Fruit fly (Drosophila melanogaster) whole organism, embryonic: ENCODE data around the gene Ubc4.
A peak's percentile ranks its signal among the peaks of the same experiment; 100 is the strongest.

Experiments
- Aef1 ChIP-seq: fragments of 200-800 bp; sonication (Bioruptor generic); IDR thresholded peaks from 3 replicates; pipeline ENCODE4 v1.3.6; 2022; ENCODE audit warnings: missing biosample characterization, missing genetic modification characterization
- BEAF-32 ChIP-seq: fragments of 200-800 bp; sonication (Bioruptor generic); optimal IDR thresholded peaks from 3 replicates; lab custom pipeline; 2017; ENCODE audit warnings: missing biosample characterization, missing genetic modification characterization, mild to moderate bottlenecking, moderate library complexity, missing genetic modification reagents
- CG10979 ChIP-seq: fragments of 200-800 bp; sonication (Bioruptor generic); optimal IDR thresholded peaks from 2 replicates; lab custom pipeline; 2018; ENCODE audit warnings: missing biosample characterization, mild to moderate bottlenecking, missing genetic modification characterization, moderate library complexity
- CG12236 ChIP-seq: fragments of 200-800 bp; sonication (Bioruptor generic); optimal IDR thresholded peaks from 2 replicates; lab custom pipeline; 2016; ENCODE audit warnings: missing biosample characterization, missing genetic modification characterization
- CG12391 ChIP-seq: fragments of 200-800 bp; sonication (Bioruptor generic); optimal IDR thresholded peaks from 3 replicates; lab custom pipeline; 2018; ENCODE audit warnings: missing biosample characterization, mild to moderate bottlenecking, missing genetic modification characterization, moderate library complexity
- CG12744 ChIP-seq: fragments of 200-800 bp; sonication (Bioruptor generic); optimal IDR thresholded peaks from 2 replicates; lab custom pipeline; 2016; ENCODE audit warnings: missing biosample characterization, missing genetic modification characterization
- CG13296 ChIP-seq: fragments of 200-800 bp; sonication (Bioruptor generic); optimal IDR thresholded peaks from 3 replicates; lab custom pipeline; 2018; ENCODE audit warnings: missing biosample characterization, mild to moderate bottlenecking, missing genetic modification characterization
- CG14860 ChIP-seq: fragments of 200-800 bp; sonication (Bioruptor generic); IDR thresholded peaks from 3 replicates; pipeline ENCODE4 v1.3.6; 2022; ENCODE audit warnings: missing biosample characterization, missing genetic modification characterization; ENCODE audit not compliant: partially characterized antibody
- CG15479 ChIP-seq: fragments of 200-800 bp; sonication (Bioruptor generic); optimal IDR thresholded peaks from 3 replicates; lab custom pipeline; 2019; ENCODE audit warnings: missing biosample characterization, mild to moderate bottlenecking, missing genetic modification characterization, moderate library complexity
- CG17568 ChIP-seq: fragments of 200-800 bp; sonication (Bioruptor generic); optimal IDR thresholded peaks from 2 replicates; lab custom pipeline; 2018; ENCODE audit warnings: missing biosample characterization, mild to moderate bottlenecking, missing genetic modification characterization, moderate library complexity
- CG18262 ChIP-seq: fragments of 200-800 bp; optimal IDR thresholded peaks from 3 replicates; lab custom pipeline; 2019; ENCODE audit warnings: missing biosample characterization, mild to moderate bottlenecking, missing genetic modification characterization, moderate library complexity
- CG1832 ChIP-seq: fragments of 200-800 bp; sonication (Bioruptor generic); optimal IDR thresholded peaks from 2 replicates; lab custom pipeline; 2017; ENCODE audit warnings: missing biosample characterization, mild to moderate bottlenecking, missing genetic modification characterization, inconsistent platforms
- CG2129 ChIP-seq: fragments of 200-800 bp; sonication (Bioruptor generic); IDR thresholded peaks from 2 replicates; pipeline ENCODE4 v1.3.6; 2022; ENCODE audit warnings: missing biosample characterization, missing genetic modification characterization; ENCODE audit not compliant: partially characterized antibody
- CG30020 ChIP-seq: fragments of 200-800 bp; optimal IDR thresholded peaks from 2 replicates; lab custom pipeline; 2019; ENCODE audit warnings: missing biosample characterization, mild to moderate bottlenecking, missing genetic modification characterization, moderate library complexity
- CG30431 ChIP-seq: fragments of 200-800 bp; sonication (Bioruptor generic); optimal IDR thresholded peaks from 2 replicates; lab custom pipeline; 2017; ENCODE audit warnings: missing biosample characterization, missing genetic modification characterization
- CG31441 ChIP-seq: fragments of 200-800 bp; sonication (Bioruptor generic); IDR thresholded peaks from 2 replicates; pipeline ENCODE4 v1.3.6; 2022; ENCODE audit warnings: missing biosample characterization, missing genetic modification characterization
- CG3407 ChIP-seq: fragments of 200-800 bp; sonication (Bioruptor generic); optimal IDR thresholded peaks from 2 replicates; lab custom pipeline; 2018; ENCODE audit warnings: missing biosample characterization, mild to moderate bottlenecking, missing genetic modification characterization
- CG9932 ChIP-seq: fragments of 200-800 bp; sonication (Bioruptor generic); IDR thresholded peaks from 2 replicates; pipeline ENCODE4 v1.3.6; 2022; ENCODE audit warnings: missing biosample characterization, missing genetic modification characterization
- D19A ChIP-seq: fragments of 200-800 bp; optimal IDR thresholded peaks from 3 replicates; lab custom pipeline; 2019; ENCODE audit warnings: missing biosample characterization, mild to moderate bottlenecking, missing genetic modification characterization, moderate library complexity
- Dip3 ChIP-seq: fragments of 200-800 bp; sonication (Bioruptor generic); optimal IDR thresholded peaks from 3 replicates; lab custom pipeline; 2016; ENCODE audit warnings: missing biosample characterization, missing genetic modification characterization
- Dll ChIP-seq: fragments of 200-800 bp; sonication (Bioruptor generic); IDR thresholded peaks from 4 replicates; pipeline ENCODE4 v1.3.6; 2022; ENCODE audit warnings: missing biosample characterization, missing genetic modification characterization; ENCODE audit not compliant: partially characterized antibody
- Eip74EF ChIP-seq, 2 experiments: fragments of 200-800 bp in 1 of 2; fragments of >200 bp in 1 of 2; sonication (Bioruptor generic) in 1 of 2; optimal IDR thresholded peaks; 2 replicates each; lab custom pipeline; 2017 to 2019; ENCODE audit warnings: missing biosample characterization in 2 of 2, missing genetic modification characterization in 2 of 2, mild to moderate bottlenecking in 1 of 2, moderate library complexity in 1 of 2
- Ets97D ChIP-seq: fragments of 200-800 bp; sonication (Bioruptor generic); optimal IDR thresholded peaks from 3 replicates; lab custom pipeline; 2016; ENCODE audit warnings: missing biosample characterization, missing genetic modification characterization
- Gsc ChIP-seq: fragments of 200-800 bp; sonication (Bioruptor generic); IDR thresholded peaks from 2 replicates; pipeline ENCODE4 v1.3.6; 2022; ENCODE audit warnings: missing biosample characterization, missing genetic modification characterization
- HHEX ChIP-seq: fragments of 200-800 bp; sonication (Bioruptor generic); optimal IDR thresholded peaks from 3 replicates; lab custom pipeline; 2017; ENCODE audit warnings: missing biosample characterization, mild to moderate bottlenecking, missing genetic modification characterization, missing genetic modification reagents
- HLH4C ChIP-seq: fragments of 200-800 bp; sonication (Bioruptor generic); IDR thresholded peaks from 3 replicates; pipeline ENCODE4 v1.3.6; 2022; ENCODE audit warnings: missing biosample characterization, missing genetic modification characterization; ENCODE audit not compliant: partially characterized antibody
- Hey ChIP-seq: fragments of 200-800 bp; sonication (Bioruptor generic); optimal IDR thresholded peaks from 3 replicates; lab custom pipeline; 2018; ENCODE audit warnings: missing biosample characterization, mild to moderate bottlenecking, missing genetic modification characterization
- Mes4 ChIP-seq: fragments of 200-800 bp; sonication (Bioruptor generic); optimal IDR thresholded peaks from 2 replicates; lab custom pipeline; 2016; ENCODE audit warnings: missing biosample characterization, missing genetic modification characterization
- Sox102F ChIP-seq: fragments of 200-800 bp; sonication (Bioruptor generic); optimal IDR thresholded peaks from 2 replicates; lab custom pipeline; 2018; ENCODE audit warnings: missing biosample characterization, mild to moderate bottlenecking, missing genetic modification characterization, moderate library complexity
- Vsx1 ChIP-seq: fragments of 200-800 bp; sonication (Bioruptor generic); optimal IDR thresholded peaks from 2 replicates; lab custom pipeline; 2017; ENCODE audit warnings: missing biosample characterization, mild to moderate bottlenecking, missing genetic modification characterization, missing genetic modification reagents
- al ChIP-seq: fragments of 200-800 bp; sonication (Bioruptor generic); IDR thresholded peaks from 2 replicates; pipeline ENCODE4 v1.3.6; 2022; ENCODE audit warnings: missing biosample characterization, missing genetic modification characterization
- ara ChIP-seq: fragments of 200-800 bp; sonication (Bioruptor generic); IDR thresholded peaks from 2 replicates; pipeline ENCODE4 v1.3.6; 2022; ENCODE audit warnings: missing biosample characterization, missing genetic modification characterization
- ase ChIP-seq: fragments of 200-800 bp; sonication (Bioruptor generic); IDR thresholded peaks from 3 replicates; pipeline ENCODE4 v1.3.6; 2022; ENCODE audit warnings: missing biosample characterization, missing genetic modification characterization
- chinmo ChIP-seq: fragments of 200-800 bp; sonication (Bioruptor generic); IDR thresholded peaks from 4 replicates; pipeline ENCODE4 v1.3.6; 2022; ENCODE audit warnings: missing biosample characterization, missing genetic modification characterization; ENCODE audit not compliant: partially characterized antibody
- dimm ChIP-seq: fragments of 200-800 bp; sonication (Bioruptor generic); IDR thresholded peaks from 2 replicates; pipeline ENCODE4 v1.3.6; 2022; ENCODE audit warnings: missing biosample characterization, missing genetic modification characterization
- eve ChIP-seq, 2 experiments: fragments of >200 bp; optimal IDR thresholded peaks; 2 replicates each; lab custom pipeline; 2017; ENCODE audit warnings: missing biosample characterization in 2 of 2, missing genetic modification characterization in 2 of 2
- gfzf ChIP-seq: fragments of 200-800 bp; sonication (Bioruptor generic); optimal IDR thresholded peaks from 2 replicates; lab custom pipeline; 2016; ENCODE audit warnings: missing biosample characterization, mild to moderate bottlenecking, missing genetic modification characterization, moderate library complexity
- ind ChIP-seq: fragments of 200-800 bp; sonication (Bioruptor generic); optimal IDR thresholded peaks from 3 replicates; lab custom pipeline; 2016; ENCODE audit warnings: missing biosample characterization, missing genetic modification characterization
- jumu ChIP-seq: fragments of 200-800 bp; sonication (Bioruptor generic); optimal IDR thresholded peaks from 3 replicates; lab custom pipeline; 2016; ENCODE audit warnings: missing biosample characterization, missing genetic modification characterization
- kay ChIP-seq: fragments of 200-800 bp; sonication (Bioruptor generic); optimal IDR thresholded peaks from 2 replicates; lab custom pipeline; 2016; ENCODE audit warnings: missing biosample characterization, missing genetic modification characterization
- luna ChIP-seq: fragments of 200-800 bp; sonication (Bioruptor generic); optimal IDR thresholded peaks from 2 replicates; lab custom pipeline; 2016; ENCODE audit warnings: missing biosample characterization, missing genetic modification characterization
- nerfin-1 ChIP-seq: fragments of 200-800 bp; sonication (Bioruptor generic); optimal IDR thresholded peaks from 3 replicates; lab custom pipeline; 2019; ENCODE audit warnings: missing biosample characterization, mild to moderate bottlenecking, missing genetic modification characterization, moderate library complexity
- pnt ChIP-seq: fragments of 200-800 bp; sonication (Bioruptor generic); optimal IDR thresholded peaks from 3 replicates; lab custom pipeline; 2016; ENCODE audit warnings: missing biosample characterization, missing genetic modification characterization
- run ChIP-seq: fragments of 200-800 bp; sonication (Bioruptor generic); optimal IDR thresholded peaks from 3 replicates; lab custom pipeline; 2018; ENCODE audit warnings: missing biosample characterization, mild to moderate bottlenecking, missing genetic modification characterization
- schlank ChIP-seq: fragments of 200-800 bp; sonication (Bioruptor generic); optimal IDR thresholded peaks from 2 replicates; lab custom pipeline; 2018; ENCODE audit warnings: missing biosample characterization, mild to moderate bottlenecking, missing genetic modification characterization
- sd ChIP-seq: fragments of 200-800 bp; sonication (Bioruptor generic); optimal IDR thresholded peaks from 3 replicates; lab custom pipeline; 2018; ENCODE audit warnings: missing biosample characterization, mild to moderate bottlenecking, missing genetic modification characterization, moderate library complexity
- tgo ChIP-seq: fragments of 200-800 bp; sonication (Bioruptor generic); IDR thresholded peaks from 3 replicates; pipeline ENCODE4 v1.3.6; 2022; ENCODE audit warnings: missing biosample characterization, missing genetic modification characterization
- unc-4 ChIP-seq: fragments of 200-800 bp; sonication (Bioruptor generic); IDR thresholded peaks from 2 replicates; pipeline ENCODE4 v1.3.6; 2022; ENCODE audit warnings: missing biosample characterization, missing genetic modification characterization; ENCODE audit not compliant: partially characterized antibody
- vnd ChIP-seq: fragments of 200-800 bp; sonication (Bioruptor generic); IDR thresholded peaks from 3 replicates; pipeline ENCODE4 v1.3.6; 2022; ENCODE audit warnings: missing biosample characterization, missing genetic modification characterization; ENCODE audit not compliant: partially characterized antibody
- zen2 ChIP-seq: fragments of 200-800 bp; sonication (Bioruptor generic); IDR thresholded peaks from 3 replicates; pipeline ENCODE4 v1.3.6; 2022; ENCODE audit warnings: missing biosample characterization, missing genetic modification characterization; ENCODE audit not compliant: partially characterized antibody

The Ubc4 gene

dm6 chr3L:9704162-9704748, 6.1 kb downstream of the Ubc4 start, which contains the start of gene CG16711 (continued):
- TF ChIP-seq vnd (GFP tag; lab: Robert Waterston, UW), result peak; percentile 93
- no peak for TF ChIP-seq Sox102F (GFP tag; lab: Kevin White, UChicago)
- TF ChIP-seq al (GFP tag; lab: Robert Waterston, UW), result no peak
- peak; percentile 94 for TF ChIP-seq Dll
- no peak for TF ChIP-seq D19A (tag; lab: Kevin White, UChicago)
- no peak for TF ChIP-seq kay (GFP tag; lab: Kevin White, UChicago)
- TF ChIP-seq CG1832, result no peak
- TF ChIP-seq Vsx1, result no peak
- no peak for TF ChIP-seq CG12391 (tag; lab: Kevin White, UChicago)
- peak; percentile 40 for TF ChIP-seq gfzf (GFP tag; lab: Kevin White, UChicago)
- TF ChIP-seq Gsc (GFP tag; lab: Robert Waterston, UW), result no peak
- peak; percentile 90 for TF ChIP-seq CG14860 (GFP tag; lab: Robert Waterston, UW)
- TF ChIP-seq eve (GFP tag; optimal IDR thresholded peaks at IDR 0.05; lab: Kevin White, UChicago), result no peak
- TF ChIP-seq tgo (GFP tag; lab: Robert Waterston, UW), result no peak
- peak; percentile 95 for TF ChIP-seq chinmo (GFP tag; lab: Robert Waterston, UW)
- TF ChIP-seq sd (tag; lab: Kevin White, UChicago), result no peak
- TF ChIP-seq CG31441 (GFP tag; lab: Robert Waterston, UW), result no peak
- no peak for TF ChIP-seq Dip3 (GFP tag; lab: Kevin White, UChicago)
- TF ChIP-seq nerfin-1 (tag; lab: Kevin White, UChicago), result no peak
- peak; percentile 96 for TF ChIP-seq HLH4C (GFP tag; lab: Robert Waterston, UW)
- TF ChIP-seq unc-4, result peak; percentile 96
- TF ChIP-seq CG15479 (GFP tag; lab: Kevin White, UChicago), result no peak
- TF ChIP-seq CG10979, result no peak
- TF ChIP-seq ase (GFP tag; lab: Robert Waterston, UW), result no peak
- TF ChIP-seq jumu (GFP tag; lab: Kevin White, UChicago), result no peak
- no peak for TF ChIP-seq CG18262 (tag; lab: Kevin White, UChicago)
- TF ChIP-seq CG3407, result no peak
- peak; percentile 65 for TF ChIP-seq CG2129 (GFP tag; lab: Robert Waterston, UW)
- peak; percentile 94 for TF ChIP-seq zen2
- no peak for TF ChIP-seq Hey (tag; lab: Kevin White, UChicago)
- no peak for TF ChIP-seq dimm (GFP tag; lab: Robert Waterston, UW)
- peak; percentile 87 for TF ChIP-seq BEAF-32
- peak; percentile 48 for TF ChIP-seq Ets97D (GFP tag; lab: Kevin White, UChicago)
- TF ChIP-seq CG30431, result no peak
- no peak for TF ChIP-seq Aef1 (GFP tag; lab: Robert Waterston, UW)
- TF ChIP-seq CG12236 (GFP tag; lab: Kevin White, UChicago), result no peak
- no peak for TF ChIP-seq CG17568 (GFP tag; lab: Kevin White, UChicago)
- TF ChIP-seq ara (GFP tag; lab: Robert Waterston, UW), result no peak
- TF ChIP-seq Eip74EF (GFP tag; optimal IDR thresholded peaks at IDR 0.05; lab: Kevin White, UChicago), result no peak
- TF ChIP-seq luna (GFP tag; lab: Kevin White, UChicago), result no peak
- no peak for TF ChIP-seq run (tag; lab: Kevin White, UChicago)
- no peak for TF ChIP-seq Mes4 (GFP tag; lab: Kevin White, UChicago)
- no peak for TF ChIP-seq CG9932 (GFP tag; lab: Robert Waterston, UW)
- no peak for TF ChIP-seq pnt (GFP tag; lab: Kevin White, UChicago)
- no peak for TF ChIP-seq CG13296 (GFP tag; lab: Kevin White, UChicago)
- no peak for TF ChIP-seq HHEX (GFP tag; lab: Kevin White, UChicago)
- no peak for TF ChIP-seq CG30020 (tag; lab: Kevin White, UChicago)
- no peak for TF ChIP-seq schlank (tag; lab: Kevin White, UChicago)
- no peak for TF ChIP-seq ind (GFP tag; lab: Kevin White, UChicago)
- TF ChIP-seq CG12744 (GFP tag; lab: Kevin White, UChicago), result no peak
